Worm (Caenorhabditis elegans) whole organism, L4 larva: Measurements from ENCODE around the gene T13F2.6.

ENCODE experiments used
- F26F4.8 ChIP-seq: fragments of 200-800 bp; sonication (Bioruptor generic); conservative IDR thresholded peaks from 2 replicates; pipeline ENCODE4 v1.3.6; 2022; ENCODE audit warnings: missing genetic modification characterization, missing compliant biosample characterization
- R02D3.7 ChIP-seq: fragments of 150-350 bp; sonication (generic microtip); optimal IDR thresholded peaks from 3 replicates; lab custom pipeline; 2014; ENCODE audit warnings: missing biosample characterization, missing genetic modification characterization
- T26A8.4 ChIP-seq: fragments of 200-800 bp; sonication (Bioruptor generic); IDR thresholded peaks from 2 replicates; pipeline ENCODE4 v1.3.6; 2022; ENCODE audit warnings: missing genetic modification characterization, missing compliant biosample characterization
- Y105C5A.15 ChIP-seq: fragments of 200-800 bp; sonication (Bioruptor generic); IDR thresholded peaks from 2 replicates; pipeline ENCODE4 v1.3.6; 2022; ENCODE audit warnings: missing genetic modification characterization, missing compliant biosample characterization
- Y48G9A.11 ChIP-seq: fragments of 200-800 bp; sonication (Bioruptor generic); IDR thresholded peaks from 2 replicates; pipeline ENCODE4 v1.3.6; 2022; ENCODE audit warnings: missing genetic modification reagents, missing genetic modification characterization, missing compliant biosample characterization
- Y5F2A.4 ChIP-seq: fragments of 200-800 bp; sonication (Bioruptor generic); optimal IDR thresholded peaks from 2 replicates; lab custom pipeline; 2018; ENCODE audit warnings: mild to moderate bottlenecking, missing genetic modification characterization, missing compliant biosample characterization
- ZK337.2 ChIP-seq: fragments of 200-800 bp; sonication (Bioruptor generic); IDR thresholded peaks from 2 replicates; pipeline ENCODE4 v1.3.6; 2022; ENCODE audit warnings: missing genetic modification reagents, missing genetic modification characterization, missing compliant biosample characterization
- ZK546.5 ChIP-seq, 2 experiments: sonication (generic microtip); optimal IDR thresholded peaks; 2 replicates each; lab custom pipeline; 2017; ENCODE audit warnings: missing biosample characterization in 2 of 2, missing genetic modification characterization in 2 of 2
- aha-1 ChIP-seq: fragments of 150-350 bp; peaks from one replicate; lab custom pipeline; 2014; ENCODE audit warnings: missing biosample characterization, missing genetic modification characterization
- attf-4 ChIP-seq: sonication (generic microtip); optimal IDR thresholded peaks from 3 replicates; lab custom pipeline; 2017; ENCODE audit warnings: missing biosample characterization, missing genetic modification characterization
- ceh-28 ChIP-seq: fragments of 150-350 bp; optimal IDR thresholded peaks from 2 replicates; lab custom pipeline; 2014; ENCODE audit warnings: missing biosample characterization, missing genetic modification reagents, missing genetic modification characterization
- ceh-44 ChIP-seq: fragments of 200-800 bp; sonication (Bioruptor generic); IDR thresholded peaks from 2 replicates; pipeline ENCODE4 v1.3.6; 2022; ENCODE audit warnings: missing genetic modification reagents, missing genetic modification characterization, missing compliant biosample characterization
- cey-2 ChIP-seq: sonication (generic microtip); optimal IDR thresholded peaks from 3 replicates; lab custom pipeline; 2017; ENCODE audit warnings: missing genetic modification characterization, mild to moderate bottlenecking, missing compliant biosample characterization, antibody characterized with exemption, borderline replicate concordance; ENCODE audit not compliant: insufficient read depth
- daf-12 ChIP-seq: fragments of 150-350 bp; optimal IDR thresholded peaks from 2 replicates; lab custom pipeline; 2014; ENCODE audit warnings: missing biosample characterization, missing genetic modification reagents, missing genetic modification characterization
- egl-27 ChIP-seq: sonication (generic microtip); optimal IDR thresholded peaks from 3 replicates; lab custom pipeline; 2017; ENCODE audit warnings: missing biosample characterization, missing genetic modification reagents, missing genetic modification characterization
- fkh-10 ChIP-seq: fragments of 150-350 bp; optimal IDR thresholded peaks from 2 replicates; lab custom pipeline; 2014; ENCODE audit warnings: missing biosample characterization, missing genetic modification reagents, missing genetic modification characterization
- fos-1 ChIP-seq: fragments of 150-350 bp; optimal IDR thresholded peaks from 2 replicates; lab custom pipeline; 2014; ENCODE audit warnings: missing biosample characterization, missing genetic modification characterization
- lin-13 ChIP-seq: fragments of 150-350 bp; optimal IDR thresholded peaks from 2 replicates; lab custom pipeline; 2014; ENCODE audit warnings: missing biosample characterization, missing genetic modification reagents, missing genetic modification characterization
- lin-38 ChIP-seq: fragments of 200-800 bp; sonication (Bioruptor generic); IDR thresholded peaks from 2 replicates; pipeline ENCODE4 v1.3.6; 2022; ENCODE audit warnings: missing genetic modification reagents, missing genetic modification characterization, missing compliant biosample characterization
- lsy-2 ChIP-seq, 2 experiments: fragments of 150-350 bp in 1 of 2; sonication (generic microtip) in 1 of 2; optimal IDR thresholded peaks; 2 replicates each; lab custom pipeline; 2014 to 2017; ENCODE audit warnings: missing biosample characterization in 2 of 2, missing genetic modification characterization in 2 of 2
- madf-5 ChIP-seq, 2 experiments: fragments of 200-800 bp; sonication (Bioruptor generic); IDR thresholded peaks; 2 replicates each; pipeline ENCODE4 v1.3.6; 2022; ENCODE audit warnings: missing compliant biosample characterization in 2 of 2, missing genetic modification characterization in 2 of 2
- madf-9 ChIP-seq: fragments of 200-800 bp; sonication (Bioruptor generic); conservative IDR thresholded peaks from 2 replicates; pipeline ENCODE4 v1.3.6; 2022; ENCODE audit warnings: missing genetic modification reagents, missing genetic modification characterization, missing compliant biosample characterization
- mxl-3 ChIP-seq: fragments of 200-800 bp; sonication (Bioruptor generic); optimal IDR thresholded peaks from 2 replicates; lab custom pipeline; 2018; ENCODE audit warnings: mild to moderate bottlenecking, missing genetic modification characterization, missing compliant biosample characterization
- nhr-10 ChIP-seq: fragments of 150-350 bp; optimal IDR thresholded peaks from 2 replicates; lab custom pipeline; 2014; ENCODE audit warnings: missing biosample characterization, missing genetic modification characterization
- nhr-25 ChIP-seq: sonication (generic microtip); optimal IDR thresholded peaks from 2 replicates; lab custom pipeline; 2017; ENCODE audit warnings: missing genetic modification characterization, mild to moderate bottlenecking, missing compliant biosample characterization, antibody characterized with exemption, moderate library complexity, borderline replicate concordance; ENCODE audit not compliant: insufficient read depth
- nhr-28 ChIP-seq: fragments of 150-350 bp; optimal IDR thresholded peaks from 2 replicates; lab custom pipeline; 2014; ENCODE audit warnings: missing biosample characterization, missing genetic modification characterization
- nhr-6 ChIP-seq: fragments of 150-350 bp; optimal IDR thresholded peaks from 2 replicates; lab custom pipeline; 2014; ENCODE audit warnings: missing biosample characterization, missing genetic modification characterization
- sdz-12 ChIP-seq: fragments of 200-800 bp; sonication (Bioruptor generic); optimal IDR thresholded peaks from 2 replicates; lab custom pipeline; 2018; ENCODE audit warnings: mild to moderate bottlenecking, missing genetic modification characterization, missing compliant biosample characterization
- snpc-1.2 ChIP-seq: fragments of 200-800 bp; sonication (Bioruptor generic); IDR thresholded peaks from 2 replicates; pipeline ENCODE4 v1.3.6; 2022; ENCODE audit warnings: missing genetic modification reagents, missing genetic modification characterization, missing compliant biosample characterization
- snpc-4 ChIP-seq: fragments of 150-350 bp; optimal IDR thresholded peaks from 2 replicates; lab custom pipeline; 2014; ENCODE audit warnings: missing biosample characterization, missing genetic modification characterization
- spr-3 ChIP-seq: fragments of 200-800 bp; sonication (Bioruptor generic); optimal IDR thresholded peaks from 2 replicates; lab custom pipeline; 2018; ENCODE audit warnings: mild to moderate bottlenecking, missing genetic modification characterization, missing compliant biosample characterization
- unc-130 ChIP-seq: sonication (generic microtip); optimal IDR thresholded peaks from 2 replicates; lab custom pipeline; 2016; ENCODE audit warnings: missing genetic modification reagents, missing genetic modification characterization, missing compliant biosample characterization
- unc-39 ChIP-seq: sonication (generic microtip); optimal IDR thresholded peaks from 2 replicates; lab custom pipeline; 2017; ENCODE audit warnings: missing biosample characterization, missing genetic modification characterization
- vab-7 ChIP-seq: fragments of 200-800 bp; sonication (Bioruptor generic); IDR thresholded peaks from 2 replicates; pipeline ENCODE4 v1.3.6; 2022; ENCODE audit warnings: missing genetic modification reagents, missing genetic modification characterization, missing compliant biosample characterization
- zfp-2 ChIP-seq: sonication (generic microtip); optimal IDR thresholded peaks from 2 replicates; lab custom pipeline; 2016; ENCODE audit warnings: mild to moderate bottlenecking, missing genetic modification characterization, missing compliant biosample characterization
- zfp-3 ChIP-seq: fragments of 200-800 bp; sonication (Bioruptor generic); conservative IDR thresholded peaks from 2 replicates; pipeline ENCODE4 v1.3.6; 2022; ENCODE audit warnings: missing genetic modification reagents, missing genetic modification characterization, missing compliant biosample characterization
- zip-2 ChIP-seq: fragments of 150-350 bp; optimal IDR thresholded peaks from 2 replicates; lab custom pipeline; 2014; ENCODE audit warnings: missing biosample characterization, missing genetic modification characterization

T13F2.6 gene

DNA sequence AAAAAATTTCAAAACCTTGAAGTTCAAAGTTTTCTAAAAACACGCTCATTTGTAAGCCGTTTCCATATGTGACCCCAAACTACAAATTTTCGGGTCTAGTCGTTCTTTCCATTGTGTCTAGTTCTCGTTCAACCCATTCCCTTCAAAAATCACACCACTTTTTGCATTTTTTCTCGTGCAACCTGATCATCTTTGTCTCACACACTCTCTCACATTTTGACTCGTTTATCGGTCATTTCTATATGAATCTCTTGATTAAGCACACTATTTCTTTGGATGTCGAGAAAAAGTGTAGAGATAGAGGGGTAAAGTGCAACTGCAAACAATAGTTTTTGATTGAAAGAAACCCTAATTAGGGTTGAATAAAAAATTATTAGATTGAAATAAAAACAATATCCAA lies 25.4 kb downstream of the T13F2.6 start (continued):
- TF ChIP-seq Y105C5A.15 (GFP tag; lab: Robert Waterston, UW) (no peak), unc-39 (tag; lab: Kevin White, UChicago) (no peak), T26A8.4 (GFP tag; lab: Robert Waterston, UW) (0 out of 2 replicates have a peak, but pooled peaks have one; percentile 19), nhr-28 (tag; lab: Kevin White, UChicago) (peak; percentile 96), cey-2 (tag; lab: Kevin White, UChicago) (no peak), F26F4.8 (GFP tag; lab: Robert Waterston, UW) (no peak), nhr-10 (tag; lab: Kevin White, UChicago) (no peak), ZK337.2 (GFP tag; lab: Robert Waterston, UW) (no peak), unc-130 (GFP tag; lab: Kevin White, UChicago) (no peak), lin-13 (peak; percentile 44), snpc-1.2 (GFP tag; lab: Robert Waterston, UW) (no peak), madf-9 (GFP tag; lab: Robert Waterston, UW) (no peak), snpc-4 (tag; lab: Kevin White, UChicago) (no peak), zfp-2 (tag; lab: Kevin White, UChicago) (no peak), fos-1 (no peak), ceh-44 (GFP tag; lab: Robert Waterston, UW) (no peak), fkh-10 (GFP tag; lab: Kevin White, UChicago) (no peak), Y48G9A.11 (GFP tag; lab: Robert Waterston, UW) (no peak), Y5F2A.4 (GFP tag; lab: Kevin White, UChicago) (no peak), lsy-2 (tag; optimal IDR thresholded peaks at IDR 0.05; lab: Kevin White, UChicago) (peak in 1 of 2 experiments; percentile 71)

DNA sequence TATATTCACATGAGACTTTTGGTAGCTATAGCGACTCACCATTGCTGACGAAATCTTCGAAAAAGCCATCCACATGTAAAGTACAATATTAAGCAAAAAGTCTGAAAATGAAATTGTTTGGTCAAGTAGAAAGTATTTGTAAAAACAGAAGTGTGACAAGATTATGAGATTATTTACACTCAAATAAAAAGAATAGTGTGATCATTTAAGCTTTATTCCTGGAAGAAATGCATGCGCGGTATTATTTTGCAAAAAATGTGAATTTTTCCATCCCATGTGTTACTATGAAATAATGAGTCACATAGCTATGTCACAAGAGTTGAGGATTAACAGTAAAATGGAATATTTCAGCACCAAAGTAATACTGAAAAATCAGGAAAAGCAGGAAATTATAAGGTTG lies 32.5 kb downstream of the T13F2.6 start, which contains the start of gene dct-15:
Gene dct-15, minus strand, starts transcription at position 101 of the 400 bp plus-strand sequence.
- no peak for TF ChIP-seq madf-5 (GFP tag; IDR thresholded peaks at IDR 0.05; lab: Robert Waterston, UW)

DNA sequence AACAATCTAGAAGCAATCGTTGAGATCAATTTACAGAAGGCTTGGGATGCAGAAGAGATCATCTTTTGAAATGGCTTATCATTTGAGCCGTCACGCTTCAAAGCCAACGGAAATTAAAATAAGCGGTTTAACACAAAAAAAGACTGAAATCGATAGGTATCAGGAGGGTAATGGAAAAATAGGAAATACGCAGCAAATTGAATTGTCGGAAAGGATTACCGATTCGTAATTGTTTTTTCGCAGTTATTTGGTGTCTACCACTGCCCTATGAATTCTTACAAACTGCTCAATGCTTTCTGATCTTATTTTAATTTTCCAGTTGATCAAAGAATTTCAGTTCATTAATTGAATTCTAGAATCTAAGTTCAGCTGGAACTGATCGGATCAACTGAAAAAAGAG lies 33.4 kb downstream of the T13F2.6 start:
- TF ChIP-seq zfp-2 (tag; lab: Kevin White, UChicago) (no peak), aha-1 (tag; lab: Kevin White, UChicago) (peak; percentile 63)

DNA sequence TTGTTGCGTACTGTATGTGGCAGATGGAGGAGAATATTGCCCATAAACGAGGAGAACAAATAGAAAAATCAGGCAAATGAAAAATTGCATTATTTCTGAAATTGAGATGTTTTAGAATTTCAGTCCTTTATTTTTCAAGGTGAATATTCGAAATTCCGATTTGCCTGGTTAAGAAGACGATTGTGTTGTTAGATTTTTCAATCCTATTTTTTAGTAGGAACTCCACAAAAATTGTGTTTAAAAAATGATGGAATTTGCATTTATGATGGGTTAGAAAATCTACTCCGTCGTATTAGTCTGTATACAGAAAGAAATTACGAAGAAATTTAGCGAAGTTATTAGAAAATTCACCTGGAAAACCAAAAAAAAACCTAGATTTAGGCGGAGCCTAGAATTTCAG lies 37.3 kb downstream of the T13F2.6 start, which contains the start of gene egl-20:
Gene egl-20, minus strand, starts transcription at position 101 of the 400 bp plus-strand sequence.
- TF ChIP-seq nhr-6 (tag; lab: Kevin White, UChicago) (no peak), spr-3 (GFP tag; lab: Kevin White, UChicago) (no peak), zip-2 (tag; lab: Kevin White, UChicago) (no peak), ZK546.5 (tag; optimal IDR thresholded peaks at IDR 0.05; lab: Kevin White, UChicago) (no peak), zfp-2 (tag; lab: Kevin White, UChicago) (no peak), fkh-10 (GFP tag; lab: Kevin White, UChicago) (no peak), ceh-28 (tag; lab: Kevin White, UChicago) (no peak), daf-12 (tag; lab: Kevin White, UChicago) (no peak), lsy-2 (tag; optimal IDR thresholded peaks at IDR 0.05; lab: Kevin White, UChicago) (no peak), lin-38 (GFP tag; lab: Robert Waterston, UW) (no peak), attf-4 (tag; lab: Kevin White, UChicago) (no peak)
- TF ChIP-seq, all 104 proteins: peak for 0

DNA sequence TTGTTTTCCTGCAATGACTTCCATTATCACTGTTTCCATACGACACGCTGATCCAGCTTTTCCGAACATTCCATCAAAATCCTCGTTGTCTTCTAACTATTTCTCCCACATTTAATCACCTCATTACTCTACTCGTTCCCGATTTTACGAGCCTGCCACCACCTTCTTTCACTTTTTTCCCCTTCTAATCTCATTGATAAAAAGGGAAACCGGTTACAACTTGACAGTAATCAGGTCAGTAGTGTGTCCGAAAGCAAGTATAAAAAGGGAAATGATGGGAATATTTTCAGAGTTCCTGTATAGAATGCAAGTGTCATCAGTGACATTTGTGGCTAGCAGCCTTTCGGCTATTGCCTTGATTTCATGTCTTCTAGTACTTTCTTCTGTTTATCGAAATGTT lies 43.5 kb downstream of the T13F2.6 start, which contains the start of gene col-123:
Gene col-123, plus strand, starts transcription at position 301 of the 400 bp plus-strand sequence.
- no peak for TF ChIP-seq unc-39 (tag; lab: Kevin White, UChicago)
- TF ChIP-seq T26A8.4 (GFP tag; lab: Robert Waterston, UW), result no peak
- TF ChIP-seq R02D3.7 (tag; lab: Kevin White, UChicago), result no peak
- no peak for TF ChIP-seq egl-27
- TF ChIP-seq zfp-3 (GFP tag; lab: Robert Waterston, UW), result no peak
- TF ChIP-seq nhr-25 (tag; lab: Kevin White, UChicago), result no peak
- no peak for TF ChIP-seq fos-1
- TF ChIP-seq sdz-12 (GFP tag; lab: Kevin White, UChicago), result no peak
- no peak for TF ChIP-seq mxl-3 (GFP tag; lab: Kevin White, UChicago)
- TF ChIP-seq lin-13, result no peak
- no peak for TF ChIP-seq vab-7 (GFP tag; lab: Robert Waterston, UW)
